Worm (Caenorhabditis elegans) whole organism, midembryonic: ENCODE measurements around the gene Y116A8C.38.

Experiments
- T22C8.4 ChIP-seq: fragments of 200-800 bp; sonication (Bioruptor generic); IDR thresholded peaks from 2 replicates; pipeline ENCODE4 v1.3.6; 2022; ENCODE audit warnings: missing genetic modification characterization, missing compliant biosample characterization
- cog-1 ChIP-seq: sonication (generic microtip); optimal IDR thresholded peaks from 2 replicates; lab custom pipeline; 2016; ENCODE audit warnings: missing genetic modification characterization, missing compliant biosample characterization
- flt-1 ChIP-seq: fragments of 200-800 bp; sonication (Bioruptor generic); IDR thresholded peaks from 2 replicates; pipeline ENCODE4 v1.3.6; 2022; ENCODE audit warnings: missing genetic modification characterization, missing compliant biosample characterization
- klf-2 ChIP-seq: fragments of 200-800 bp; sonication (Bioruptor generic); conservative IDR thresholded peaks from 2 replicates; pipeline ENCODE4 v1.3.6; 2022; ENCODE audit warnings: missing genetic modification reagents, missing genetic modification characterization, missing compliant biosample characterization
- med-1 ChIP-seq: sonication (generic microtip); optimal IDR thresholded peaks from 2 replicates; lab custom pipeline; 2017; ENCODE audit warnings: missing genetic modification characterization, mild to moderate bottlenecking, missing compliant biosample characterization, antibody characterized with exemption, missing genetic modification reagents; ENCODE audit not compliant: insufficient read depth
- ref-1 ChIP-seq: fragments of 200-800 bp; sonication (Bioruptor generic); conservative IDR thresholded peaks from 2 replicates; pipeline ENCODE4 v1.3.6; 2022; ENCODE audit warnings: missing genetic modification reagents, missing genetic modification characterization, missing compliant biosample characterization
- tab-1 ChIP-seq: fragments of 200-800 bp; sonication (Bioruptor generic); IDR thresholded peaks from 2 replicates; pipeline ENCODE4 v1.3.6; 2022; ENCODE audit warnings: missing genetic modification characterization, missing compliant biosample characterization
- ztf-23 ChIP-seq: fragments of 200-800 bp; sonication (Bioruptor generic); IDR thresholded peaks from 2 replicates; pipeline ENCODE4 v1.3.6; 2022; ENCODE audit warnings: missing genetic modification reagents, missing genetic modification characterization, missing compliant biosample characterization
- ztf-29 ChIP-seq: fragments of 200-800 bp; sonication (Bioruptor generic); IDR thresholded peaks from 2 replicates; pipeline ENCODE4 v1.3.6; 2022; ENCODE audit warnings: missing genetic modification reagents, missing genetic modification characterization, missing compliant biosample characterization

Y116A8C.38 gene

DNA sequence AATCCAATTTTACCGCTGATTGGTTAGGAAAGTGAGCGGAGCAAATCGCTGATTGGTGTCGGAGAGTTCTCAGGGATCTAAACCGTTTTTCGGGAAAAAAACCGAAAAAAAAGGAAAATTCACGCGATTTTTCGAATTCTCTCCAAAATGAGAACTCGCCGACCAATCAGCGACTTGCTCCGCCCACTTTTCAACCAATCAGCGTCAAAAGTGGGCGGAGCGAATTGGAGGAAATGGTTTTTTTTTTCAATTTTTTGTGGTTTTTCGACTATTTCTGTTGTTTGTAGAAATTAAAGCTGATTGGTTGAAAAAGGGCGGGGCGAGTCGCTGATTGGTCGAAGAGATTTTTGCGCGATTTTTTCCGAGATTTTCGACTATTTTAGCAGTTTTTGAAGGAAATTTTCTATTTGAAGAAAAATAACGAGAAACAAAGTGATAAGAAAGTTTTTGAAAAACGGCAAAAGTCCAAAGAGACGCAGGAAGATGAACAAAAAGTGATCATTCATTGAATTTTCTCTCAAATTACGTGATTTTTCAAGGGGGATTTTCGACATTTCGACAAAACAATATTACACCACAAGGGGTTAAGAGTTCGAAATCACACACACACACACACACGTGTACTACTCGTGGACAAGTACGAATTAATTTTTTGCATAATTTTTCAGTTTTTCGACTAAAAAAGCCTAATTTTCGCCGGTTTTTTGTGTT lies 30.6 kb upstream of the Y116A8C.38 start:
- TF ChIP-seq cog-1 (tag; lab: Kevin White, UChicago): no peak
- TF ChIP-seq tab-1 (GFP tag; lab: Robert Waterston, UW): no peak
- no peak for TF ChIP-seq ztf-23 (GFP tag; lab: Robert Waterston, UW)
- no peak for TF ChIP-seq ztf-29
- TF ChIP-seq med-1 (GFP tag; lab: Kevin White, UChicago): no peak
- no peak for TF ChIP-seq ref-1 (GFP tag; lab: Robert Waterston, UW)
- no peak for TF ChIP-seq T22C8.4
- TF ChIP-seq flt-1: no peak
- no peak for TF ChIP-seq klf-2 (GFP tag; lab: Robert Waterston, UW)

DNA sequence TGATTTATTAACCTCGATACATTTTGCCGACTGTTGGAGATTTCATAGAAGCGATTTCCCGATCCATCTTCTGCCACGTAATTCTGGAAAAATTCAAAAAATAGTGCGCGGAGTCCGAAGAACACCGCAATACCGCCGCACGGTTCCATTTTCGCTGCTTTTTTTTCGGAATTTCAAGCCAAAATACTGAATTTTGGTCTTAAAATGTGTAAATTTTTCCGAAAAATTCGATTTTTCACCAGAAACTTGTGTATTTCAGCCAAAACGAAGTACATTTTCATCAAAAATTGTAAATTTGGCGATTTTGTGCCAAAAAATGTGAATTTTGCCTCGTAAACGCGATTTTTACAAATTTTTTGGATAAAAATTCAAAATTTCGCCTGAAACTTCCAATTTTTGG lies 28.2 kb upstream of the Y116A8C.38 start:
- TF ChIP-seq ref-1 (GFP tag; lab: Robert Waterston, UW) (no peak), tab-1 (GFP tag; lab: Robert Waterston, UW) (no peak), ztf-29 (no peak)

DNA sequence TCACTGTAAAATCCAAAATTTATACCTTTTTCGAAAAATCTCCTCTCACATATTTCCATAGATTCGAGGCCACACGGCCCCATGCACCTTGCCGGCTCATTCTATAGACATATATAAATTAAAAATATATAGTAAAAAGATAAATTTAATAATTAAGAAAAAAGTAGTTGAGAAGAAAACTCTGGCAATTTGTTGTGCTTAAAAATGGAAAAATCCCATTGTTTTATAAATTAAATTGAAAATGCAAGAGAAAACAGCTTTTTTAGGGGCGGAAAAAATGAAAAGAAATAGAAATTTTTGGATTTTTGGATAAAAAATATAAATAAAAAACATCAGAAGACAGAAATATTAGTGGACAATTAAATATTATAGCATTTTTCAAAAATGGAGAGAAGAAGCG lies 27.7 kb upstream of the Y116A8C.38 start, which contains the start of gene Y116A8C.30:
Y116A8C.30 (minus strand) TSS at position 101 of the 400 bp plus-strand sequence.
- TF ChIP-seq ztf-29: no peak
- no peak for TF ChIP-seq med-1 (GFP tag; lab: Kevin White, UChicago)

DNA sequence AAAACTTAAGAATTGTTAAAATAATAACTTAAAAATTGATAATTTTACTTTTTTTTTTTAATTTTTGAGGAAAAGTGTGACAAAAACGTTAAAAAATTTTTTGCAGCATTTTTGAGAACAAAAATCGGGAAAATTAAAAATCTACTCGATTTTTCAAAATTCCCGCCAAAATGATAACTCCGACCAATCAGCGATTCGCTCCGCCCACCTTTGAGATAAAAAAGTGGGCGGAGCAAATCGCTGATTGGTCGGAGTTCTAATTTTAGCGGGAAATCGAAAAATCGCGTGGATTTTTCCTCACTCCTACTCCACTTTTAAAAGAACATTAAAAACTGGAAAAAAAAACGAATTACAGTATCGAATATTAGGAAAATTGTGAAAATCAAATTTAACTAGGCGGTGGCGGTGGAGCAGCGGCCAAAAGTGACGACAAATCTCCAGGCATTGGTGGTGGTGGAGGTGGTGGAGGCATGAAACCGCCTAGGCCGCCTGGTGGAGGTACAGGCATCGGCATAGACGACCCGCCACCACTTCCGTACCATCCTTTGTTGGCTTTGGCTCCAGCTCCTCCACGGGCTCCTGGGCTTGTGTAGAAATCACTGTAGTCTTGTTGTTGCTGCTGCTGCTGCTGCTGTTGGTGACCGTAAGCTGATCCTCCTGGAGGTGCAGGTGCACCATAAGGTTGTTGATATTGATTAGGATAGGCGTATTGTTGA lies 27.0 kb upstream of the Y116A8C.38 start:
- no peak for TF ChIP-seq ztf-23 (GFP tag; lab: Robert Waterston, UW)
- no peak for TF ChIP-seq tab-1 (GFP tag; lab: Robert Waterston, UW)
- no peak for TF ChIP-seq med-1 (GFP tag; lab: Kevin White, UChicago)
- no peak for TF ChIP-seq klf-2 (GFP tag; lab: Robert Waterston, UW)
- no peak for TF ChIP-seq ref-1 (GFP tag; lab: Robert Waterston, UW)
- TF ChIP-seq ztf-29: no peak

DNA sequence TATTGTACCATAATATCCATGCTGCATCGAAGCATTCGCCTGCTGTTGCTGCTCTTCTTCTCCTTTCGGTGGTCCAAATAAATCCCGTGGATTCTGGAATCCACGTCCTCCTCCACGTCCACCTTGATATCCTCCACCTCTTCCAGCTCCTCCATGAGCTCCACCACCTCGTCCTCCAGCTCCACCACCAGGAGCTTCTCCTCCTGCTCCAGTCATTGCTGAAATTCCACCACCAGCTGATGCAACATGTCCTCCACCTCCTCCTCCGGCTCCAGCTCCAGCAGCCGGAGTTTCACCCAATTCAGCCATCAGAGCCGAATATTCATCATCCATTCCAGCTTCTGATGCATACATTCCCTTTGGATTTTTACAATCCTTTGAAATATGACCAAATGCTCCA lies 25.8 kb upstream of the Y116A8C.38 start:
- TF ChIP-seq cog-1 (tag; lab: Kevin White, UChicago) (no peak), ztf-29 (no peak), klf-2 (GFP tag; lab: Robert Waterston, UW) (no peak), ztf-23 (GFP tag; lab: Robert Waterston, UW) (no peak), flt-1 (no peak), tab-1 (GFP tag; lab: Robert Waterston, UW) (no peak), ref-1 (GFP tag; lab: Robert Waterston, UW) (no peak), med-1 (GFP tag; lab: Kevin White, UChicago) (no peak), T22C8.4 (no peak)

DNA sequence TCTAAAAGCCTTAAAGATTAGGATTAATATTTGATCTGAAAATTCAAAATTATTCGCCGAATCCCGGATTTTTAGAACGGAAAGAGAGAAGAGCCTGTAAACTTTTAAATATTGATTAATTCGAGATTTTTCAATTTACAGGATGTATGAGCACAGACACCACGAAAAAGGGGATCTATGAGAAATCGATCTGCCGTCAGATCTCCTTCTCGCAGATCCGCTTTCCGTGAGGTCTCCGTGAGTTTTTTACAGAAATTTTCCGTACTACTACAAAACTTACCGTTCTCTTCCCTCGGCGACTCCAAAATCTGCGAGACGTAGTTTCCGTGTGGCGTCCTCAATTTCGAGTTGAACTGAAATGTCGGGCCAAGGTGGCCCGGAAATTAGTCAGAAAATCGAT lies 23.1 kb upstream of the Y116A8C.38 start:
- TF ChIP-seq ref-1 (GFP tag; lab: Robert Waterston, UW) (no peak), tab-1 (GFP tag; lab: Robert Waterston, UW) (no peak), ztf-29 (no peak), flt-1 (peak; percentile 78), klf-2 (GFP tag; lab: Robert Waterston, UW) (0 out of 2 replicates have a peak, but pooled peaks have one; percentile 51), cog-1 (tag; lab: Kevin White, UChicago) (no peak), ztf-23 (GFP tag; lab: Robert Waterston, UW) (0 out of 2 replicates have a peak, but pooled peaks have one; percentile 33), T22C8.4 (peak; percentile 39; the same call in 1 of the 2 replicates), med-1 (GFP tag; lab: Kevin White, UChicago) (no peak)

DNA sequence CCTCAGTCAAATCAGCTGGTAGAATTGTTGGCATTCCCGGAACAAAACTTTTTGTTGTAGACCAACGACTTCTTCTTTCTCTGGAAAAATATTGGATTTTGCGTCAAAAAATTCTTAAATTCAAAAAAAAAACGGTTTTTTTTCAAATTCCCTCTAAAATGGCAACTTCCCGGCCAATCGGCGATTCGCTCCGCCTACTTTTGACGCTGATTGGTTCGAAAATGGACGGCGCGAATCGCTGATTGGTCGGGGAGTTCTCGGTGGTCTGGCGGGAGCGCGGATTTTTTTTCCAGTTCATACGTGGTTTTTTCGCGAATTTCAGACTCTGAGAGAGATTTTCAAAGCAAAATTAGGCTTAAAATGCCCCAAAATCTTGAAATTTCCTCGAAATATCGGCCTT lies 22.5 kb upstream of the Y116A8C.38 start:
- TF ChIP-seq tab-1 (GFP tag; lab: Robert Waterston, UW) (no peak), ref-1 (GFP tag; lab: Robert Waterston, UW) (no peak), flt-1 (no peak), T22C8.4 (no peak), klf-2 (GFP tag; lab: Robert Waterston, UW) (no peak), ztf-23 (GFP tag; lab: Robert Waterston, UW) (no peak), cog-1 (tag; lab: Kevin White, UChicago) (no peak), med-1 (GFP tag; lab: Kevin White, UChicago) (no peak)

DNA sequence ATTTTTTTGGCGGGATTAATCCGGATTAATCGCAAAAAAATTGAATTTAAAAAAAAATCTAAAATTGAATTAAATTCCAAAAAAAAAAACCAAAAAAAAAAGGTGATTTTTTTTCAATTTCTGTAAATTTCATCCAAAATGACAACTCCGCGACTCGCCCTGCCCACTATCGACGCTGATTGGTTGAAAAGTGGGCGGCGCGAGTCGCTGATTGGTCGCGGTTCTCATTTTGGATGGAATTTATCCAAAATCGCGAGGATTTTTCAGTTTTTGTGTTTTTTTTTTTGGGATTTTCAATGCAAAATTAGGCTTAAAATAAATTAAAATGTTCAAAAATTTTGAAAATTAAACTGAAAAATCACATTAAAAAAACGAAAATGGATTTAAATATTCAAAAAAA lies 21.9 kb upstream of the Y116A8C.38 start:
- TF ChIP-seq cog-1 (tag; lab: Kevin White, UChicago) (no peak), ref-1 (GFP tag; lab: Robert Waterston, UW) (no peak), tab-1 (GFP tag; lab: Robert Waterston, UW) (no peak), klf-2 (GFP tag; lab: Robert Waterston, UW) (no peak), med-1 (GFP tag; lab: Kevin White, UChicago) (no peak), ztf-23 (GFP tag; lab: Robert Waterston, UW) (no peak), T22C8.4 (no peak), ztf-29 (no peak), flt-1 (no peak)

DNA sequence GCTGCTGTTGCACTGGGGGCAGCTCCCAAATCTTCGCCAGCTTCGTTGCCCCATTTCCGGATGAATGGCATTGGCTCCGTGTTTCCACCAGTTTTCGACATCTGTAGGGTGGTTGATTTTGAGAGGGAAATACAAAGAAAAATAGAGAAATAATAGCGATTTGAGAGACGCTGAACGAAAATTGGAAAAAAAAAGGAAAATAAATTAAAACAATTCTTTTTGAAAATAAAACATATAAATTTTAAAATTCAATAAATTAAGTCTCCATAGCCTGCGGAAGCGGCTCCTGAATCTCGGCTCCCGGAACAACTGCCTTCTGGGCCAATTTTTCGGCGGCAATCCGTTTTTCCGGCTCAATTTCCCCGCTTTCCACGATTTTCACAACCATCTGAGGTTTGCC lies 20.5 kb upstream of the Y116A8C.38 start, which contains the start of gene sfa-1:
sfa-1 (minus strand) TSS at position 101 of the 400 bp plus-strand sequence.
- TF ChIP-seq cog-1 (tag; lab: Kevin White, UChicago): no peak
- TF ChIP-seq ztf-23 (GFP tag; lab: Robert Waterston, UW): no peak
- TF ChIP-seq T22C8.4: no peak
- no peak for TF ChIP-seq klf-2 (GFP tag; lab: Robert Waterston, UW)
- TF ChIP-seq flt-1: no peak
- TF ChIP-seq tab-1 (GFP tag; lab: Robert Waterston, UW): no peak
- no peak for TF ChIP-seq ref-1 (GFP tag; lab: Robert Waterston, UW)
- TF ChIP-seq med-1 (GFP tag; lab: Kevin White, UChicago): no peak
- no peak for TF ChIP-seq ztf-29
